Fruit fly (Drosophila melanogaster) whole organism, prepupa: ENCODE results near the gene Alp13.

Experiments
- CG15336 ChIP-seq: fragments of 200-800 bp; sonication (Bioruptor generic); IDR thresholded peaks from 2 replicates; pipeline ENCODE4 v1.3.6; 2022; ENCODE audit warnings: missing biosample characterization, missing genetic modification characterization
- CG34406 ChIP-seq: fragments of 200-800 bp; sonication (Bioruptor generic); optimal IDR thresholded peaks from 3 replicates; lab custom pipeline; 2016; ENCODE audit warnings: missing biosample characterization, missing genetic modification characterization
- CG8632 ChIP-seq: fragments of 200-800 bp; sonication (Bioruptor generic); optimal IDR thresholded peaks from 3 replicates; lab custom pipeline; 2016; ENCODE audit warnings: missing biosample characterization, missing genetic modification characterization
- OdsH ChIP-seq: fragments of 200-800 bp; sonication (Bioruptor generic); optimal IDR thresholded peaks from 3 replicates; lab custom pipeline; 2016; ENCODE audit warnings: missing biosample characterization, missing genetic modification characterization
- Smox ChIP-seq: fragments of 200-800 bp; sonication (Bioruptor generic); optimal IDR thresholded peaks from 3 replicates; lab custom pipeline; 2016; ENCODE audit warnings: missing biosample characterization, missing genetic modification characterization
- Sox102F ChIP-seq: fragments of 200-800 bp; sonication (Bioruptor generic); optimal IDR thresholded peaks from 2 replicates; lab custom pipeline; 2016; ENCODE audit warnings: missing biosample characterization, mild to moderate bottlenecking, missing genetic modification characterization
- Sox15 ChIP-seq: fragments of 200-800 bp; sonication (Bioruptor generic); optimal IDR thresholded peaks from 3 replicates; lab custom pipeline; 2016; ENCODE audit warnings: missing biosample characterization, missing genetic modification characterization
- achi ChIP-seq: fragments of 200-800 bp; sonication (Bioruptor generic); optimal IDR thresholded peaks from 3 replicates; lab custom pipeline; 2016; ENCODE audit warnings: missing biosample characterization, missing genetic modification characterization
- acj6 ChIP-seq: fragments of 200-800 bp; sonication (Bioruptor generic); optimal IDR thresholded peaks from 3 replicates; lab custom pipeline; 2016; ENCODE audit warnings: missing biosample characterization, missing genetic modification characterization
- dac ChIP-seq: fragments of 200-800 bp; sonication (Bioruptor generic); optimal IDR thresholded peaks from 2 replicates; lab custom pipeline; 2017; ENCODE audit warnings: missing biosample characterization, mild to moderate bottlenecking, missing genetic modification characterization
- lz ChIP-seq: fragments of 200-800 bp; sonication (Bioruptor generic); optimal IDR thresholded peaks from 3 replicates; lab custom pipeline; 2016; ENCODE audit warnings: missing biosample characterization, missing genetic modification characterization
- net ChIP-seq: fragments of 200-800 bp; sonication (Bioruptor generic); optimal IDR thresholded peaks from 3 replicates; lab custom pipeline; 2016; ENCODE audit warnings: missing biosample characterization, missing genetic modification characterization
- spab ChIP-seq: fragments of 200-800 bp; sonication (Bioruptor generic); optimal IDR thresholded peaks from 2 replicates; lab custom pipeline; 2017; ENCODE audit warnings: missing biosample characterization, mild to moderate bottlenecking, missing genetic modification characterization, missing genetic modification reagents

dm6 chr3R:10109938-10110337 is 34.8 kb upstream of the Alp13 start, which contains the start of gene Fmr1:
- peak; percentile 12 for TF ChIP-seq acj6 (GFP tag; lab: Kevin White, UChicago)
- peak; percentile 100 for TF ChIP-seq achi
- no peak for TF ChIP-seq OdsH (GFP tag; lab: Kevin White, UChicago)
- TF ChIP-seq CG15336 (GFP tag; lab: Robert Waterston, UW), result no peak
- peak; percentile 21 for TF ChIP-seq Sox15
- TF ChIP-seq net, result no peak
- no peak for TF ChIP-seq CG8632 (GFP tag; lab: Kevin White, UChicago)
- TF ChIP-seq lz (GFP tag; lab: Kevin White, UChicago), result peak; percentile 35
- no peak for TF ChIP-seq Smox (GFP tag; lab: Kevin White, UChicago)
- no peak for TF ChIP-seq spab (GFP tag; lab: Kevin White, UChicago)
- no peak for TF ChIP-seq Sox102F
- TF ChIP-seq CG34406 (GFP tag; lab: Kevin White, UChicago), result no peak
- TF ChIP-seq dac (GFP tag; lab: Kevin White, UChicago), result no peak
